Worm (Caenorhabditis elegans) whole organism, early embryonic: ENCODE data around the gene arrd-10.

ENCODE experiments used
- B0310.2 ChIP-seq: sonication (generic microtip); optimal IDR thresholded peaks from 2 replicates; lab custom pipeline; 2016; ENCODE audit warnings: mild to moderate bottlenecking, missing genetic modification characterization, missing compliant biosample characterization
- F13C5.2 ChIP-seq: sonication (generic microtip); optimal IDR thresholded peaks from 2 replicates; lab custom pipeline; 2017; ENCODE audit warnings: mild to moderate bottlenecking, missing genetic modification characterization, inconsistent platforms, missing compliant biosample characterization
- ama-1 ChIP-seq: fragments of 150-350 bp; optimal IDR thresholded peaks from 2 replicates; lab custom pipeline; 2014
- ceh-13 ChIP-seq: fragments of 200-800 bp; sonication (Bioruptor generic); optimal IDR thresholded peaks from 2 replicates; lab custom pipeline; 2018; ENCODE audit warnings: mild to moderate bottlenecking, missing genetic modification characterization, missing compliant biosample characterization
- ceh-36 ChIP-seq: sonication (generic microtip); optimal IDR thresholded peaks from 2 replicates; lab custom pipeline; 2016; ENCODE audit warnings: missing genetic modification characterization, inconsistent platforms, missing compliant biosample characterization
- flt-1 ChIP-seq: fragments of 200-800 bp; sonication (Bioruptor generic); IDR thresholded peaks from 2 replicates; pipeline ENCODE4 v1.3.6; 2022; ENCODE audit warnings: missing genetic modification characterization, missing compliant biosample characterization
- hmbx-1 ChIP-seq: sonication (generic microtip); optimal IDR thresholded peaks from 2 replicates; lab custom pipeline; 2016; ENCODE audit warnings: mild to moderate bottlenecking, missing genetic modification characterization, missing compliant biosample characterization
- hnd-1 ChIP-seq: sonication (generic microtip); optimal IDR thresholded peaks from 2 replicates; lab custom pipeline; 2016; ENCODE audit warnings: missing genetic modification characterization, missing compliant biosample characterization
- scrt-1 ChIP-seq: fragments of 200-800 bp; sonication (Bioruptor generic); IDR thresholded peaks from 2 replicates; pipeline ENCODE4 v1.3.6; 2022; ENCODE audit warnings: missing genetic modification characterization, missing compliant biosample characterization
- sea-1 ChIP-seq: fragments of 200-800 bp; sonication (Bioruptor generic); conservative IDR thresholded peaks from 2 replicates; pipeline ENCODE4 v1.3.6; 2022; ENCODE audit warnings: missing genetic modification characterization, missing compliant biosample characterization
- tbx-11 ChIP-seq: fragments of 200-800 bp; sonication (Bioruptor generic); IDR thresholded peaks from 2 replicates; pipeline ENCODE4 v1.3.6; 2022; ENCODE audit warnings: missing genetic modification characterization, missing compliant biosample characterization
- tbx-37 ChIP-seq: fragments of 200-800 bp; sonication (Bioruptor generic); conservative IDR thresholded peaks from 2 replicates; pipeline ENCODE4 v1.3.6; 2022; ENCODE audit warnings: missing genetic modification reagents, missing genetic modification characterization, missing compliant biosample characterization
- tra-4 ChIP-seq: sonication (generic microtip); optimal IDR thresholded peaks from 2 replicates; lab custom pipeline; 2017; ENCODE audit warnings: missing genetic modification characterization, missing compliant biosample characterization

- TF ChIP-seq hnd-1 (tag; lab: Kevin White, UChicago) (no peak), ama-1 (lab: Kevin White, UChicago) (no peak), ceh-36 (tag; lab: Kevin White, UChicago) (no peak), ceh-13 (GFP tag; lab: Kevin White, UChicago) (no peak), tbx-37 (GFP tag; lab: Robert Waterston, UW) (no peak), tbx-11 (no peak), F13C5.2 (tag; lab: Kevin White, UChicago) (no peak), flt-1 (GFP tag; lab: Robert Waterston, UW) (no peak), scrt-1 (GFP tag; lab: Robert Waterston, UW) (no peak), tra-4 (tag; lab: Kevin White, UChicago) (no peak), sea-1 (no peak), hmbx-1 (tag; lab: Kevin White, UChicago) (no peak), B0310.2 (tag; lab: Kevin White, UChicago) (no peak)
These were observed 51.7 kb downstream of the arrd-10 start for ce11 chrII:12991594-12991993.
